Fruit fly (Drosophila melanogaster): Measurements from ENCODE around the gene dsb.

dsb gene

DNA sequence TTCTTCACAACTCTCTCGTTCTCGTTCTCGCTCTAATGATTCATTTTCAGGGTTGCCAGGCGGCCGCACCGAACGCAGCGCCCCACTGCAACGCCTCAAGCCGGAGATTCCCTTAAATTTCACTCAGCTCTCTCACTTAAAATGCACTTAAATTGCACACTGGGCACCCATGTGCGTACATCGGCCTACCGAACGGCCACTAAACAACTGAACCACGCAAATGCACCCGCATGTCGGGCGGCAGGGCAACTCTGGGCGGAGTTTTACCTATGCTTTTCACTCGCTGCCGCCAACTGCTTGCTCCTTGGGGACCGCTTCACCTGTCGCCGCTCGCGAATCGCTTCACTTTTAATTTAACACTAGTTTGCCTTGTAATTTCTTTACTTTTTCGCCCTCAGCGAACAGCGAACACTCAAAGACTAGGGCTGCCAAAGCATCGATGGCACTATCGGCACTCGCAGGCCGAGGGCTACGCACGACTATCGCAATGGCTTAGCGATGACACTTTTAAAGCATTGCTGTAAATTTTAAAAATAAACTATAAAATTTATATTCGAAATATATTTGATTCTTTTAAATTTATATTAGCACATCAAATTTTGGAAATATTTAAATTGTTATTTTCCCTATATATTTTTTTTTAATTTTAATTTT, 48.1 kb downstream of the dsb start, which contains the start of gene Rap1:
Rap1 (minus strand) TSS at position 446 of the 654 bp plus-strand sequence.
- TF ChIP-seq ey (GFP tag; optimal IDR thresholded peaks at IDR 0.05) = peak; percentile 36
- TF ChIP-seq foxo (GFP tag; optimal IDR thresholded peaks at IDR 0.05) = peak in 1 of 2 experiments; percentile 66
- peak; percentile 51 for TF ChIP-seq HLH106 (tag; optimal IDR thresholded peaks at IDR 0.05)
- peak; percentile 59 for TF ChIP-seq dmrt93B (GFP tag; optimal IDR thresholded peaks at IDR 0.05)
- no peak for TF ChIP-seq Rel (GFP tag; optimal IDR thresholded peaks at IDR 0.05)
- no peak for TF ChIP-seq Rel (tag; optimal IDR thresholded peaks at IDR 0.05)
- TF ChIP-seq CG9705 (GFP tag; optimal IDR thresholded peaks at IDR 0.05) = peak; percentile 46
- TF ChIP-seq Hr78 (GFP tag; optimal IDR thresholded peaks at IDR 0.05) = no peak
- peak; percentile 33 for TF ChIP-seq fru (GFP tag; optimal IDR thresholded peaks at IDR 0.05)
- TF ChIP-seq Sp1 (GFP tag; optimal IDR thresholded peaks at IDR 0.05) = peak; percentile 46
- peak; percentile 82 for TF ChIP-seq woc (GFP tag; optimal IDR thresholded peaks at IDR 0.05)
- TF ChIP-seq Myc (optimal IDR thresholded peaks at IDR 0.05) = no peak
- TF ChIP-seq Jra (GFP tag; optimal IDR thresholded peaks at IDR 0.05) = peak; percentile 60
- no peak for TF ChIP-seq tai (GFP tag; optimal IDR thresholded peaks at IDR 0.05)
- peak; percentile 88 for TF ChIP-seq Hr83 (GFP tag; optimal IDR thresholded peaks at IDR 0.05; ENCODE audit: poor library complexity, severe bottlenecking)
- TF ChIP-seq Hnf4 (GFP tag; optimal IDR thresholded peaks at IDR 0.05) = peak; percentile 35
- peak; percentile 48 for TF ChIP-seq rgr (GFP tag; optimal IDR thresholded peaks at IDR 0.05)
- TF ChIP-seq Abd-B (GFP tag; optimal IDR thresholded peaks at IDR 0.05) = no peak
- TF ChIP-seq br (GFP tag; optimal IDR thresholded peaks at IDR 0.05) = peak; percentile 27
- no peak for TF ChIP-seq CrebA (GFP tag; optimal IDR thresholded peaks at IDR 0.05; ENCODE audit: borderline replicate concordance)
- TF ChIP-seq sv (GFP tag; optimal IDR thresholded peaks at IDR 0.05) = peak; percentile 45
- TF ChIP-seq h (GFP tag; optimal IDR thresholded peaks at IDR 0.05) = peak; percentile 59

DNA sequence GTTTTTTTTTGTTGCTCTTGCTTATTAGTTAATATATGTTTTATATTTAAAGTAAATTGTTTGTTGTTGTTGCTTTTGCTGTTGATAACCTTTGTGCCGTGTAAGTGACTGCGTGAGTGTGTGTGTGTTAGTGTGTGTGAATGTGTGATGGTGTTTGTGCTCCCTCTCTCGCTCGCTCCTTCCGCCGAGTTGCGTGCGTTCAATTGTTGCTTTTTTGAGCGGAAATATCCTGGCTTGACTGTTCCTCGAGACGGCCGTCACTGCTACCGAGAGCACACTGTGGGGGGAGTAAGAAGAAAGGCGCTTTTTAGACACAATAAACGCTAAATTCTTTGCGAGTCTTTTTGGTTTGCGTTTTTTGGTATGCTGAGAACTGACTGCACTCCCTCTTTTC, 48.6 kb downstream of the dsb start:
- TF ChIP-seq Mio (GFP tag; optimal IDR thresholded peaks at IDR 0.05) (no peak), rgr (GFP tag; optimal IDR thresholded peaks at IDR 0.05) (no peak), psq (GFP tag; optimal IDR thresholded peaks at IDR 0.05) (no peak), Hr83 (GFP tag; optimal IDR thresholded peaks at IDR 0.05; ENCODE audit: poor library complexity, severe bottlenecking) (no peak), Hr78 (GFP tag; optimal IDR thresholded peaks at IDR 0.05) (no peak), Rel (GFP tag; optimal IDR thresholded peaks at IDR 0.05) (peak; percentile 5), Rel (tag; optimal IDR thresholded peaks at IDR 0.05) (peak; percentile 11), woc (GFP tag; optimal IDR thresholded peaks at IDR 0.05) (no peak), lola (GFP tag; optimal IDR thresholded peaks at IDR 0.05) (no peak), CG9705 (GFP tag; optimal IDR thresholded peaks at IDR 0.05) (no peak), N (GFP tag; optimal IDR thresholded peaks at IDR 0.05) (peak; percentile 81), dl (GFP tag; optimal IDR thresholded peaks at IDR 0.05; ENCODE audit: insufficient read depth in 1 of 2, partially characterized antibody in 2 of 2) (peak in 1 of 2 experiments; percentile 2), h (GFP tag; optimal IDR thresholded peaks at IDR 0.05) (no peak), jim (GFP tag; optimal IDR thresholded peaks at IDR 0.05) (no peak), brk (GFP tag; optimal IDR thresholded peaks at IDR 0.05) (no peak), Dif (GFP tag; optimal IDR thresholded peaks at IDR 0.05; ENCODE audit: partially characterized antibody) (no peak), Jra (GFP tag; optimal IDR thresholded peaks at IDR 0.05) (no peak), OdsH (GFP tag; optimal IDR thresholded peaks at IDR 0.05) (no peak), Myc (optimal IDR thresholded peaks at IDR 0.05) (no peak), pan (optimal IDR thresholded peaks at IDR 0.05) (no peak)

DNA sequence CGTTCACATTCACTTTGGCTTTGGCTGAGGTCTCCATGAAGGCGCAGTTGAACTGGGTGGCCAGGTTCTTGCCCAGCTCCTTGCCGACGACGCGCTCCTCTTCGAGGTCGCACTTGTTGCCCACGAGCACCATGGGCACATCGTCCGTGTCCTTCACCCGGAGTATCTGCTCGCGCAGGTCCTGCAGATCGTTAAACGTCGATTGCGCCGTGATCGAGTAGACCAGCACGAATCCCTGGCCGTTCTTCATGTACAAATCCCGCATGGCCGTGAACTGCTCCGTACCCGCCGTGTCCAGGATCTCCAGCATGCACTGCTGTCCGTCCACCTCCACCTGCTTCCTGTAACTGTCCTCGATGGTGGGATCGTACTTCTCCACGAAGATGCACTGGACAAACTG, 49.2 kb downstream of the dsb start:
- TF ChIP-seq h (GFP tag; optimal IDR thresholded peaks at IDR 0.05) = no peak
- no peak for TF ChIP-seq usp (GFP tag; optimal IDR thresholded peaks at IDR 0.05)
- TF ChIP-seq foxo (GFP tag; optimal IDR thresholded peaks at IDR 0.05) = no peak
- no peak for TF ChIP-seq fru (GFP tag; optimal IDR thresholded peaks at IDR 0.05)
- TF ChIP-seq Rel (GFP tag; optimal IDR thresholded peaks at IDR 0.05) = no peak
- no peak for TF ChIP-seq Rel (tag; optimal IDR thresholded peaks at IDR 0.05)
- TF ChIP-seq dmrt93B (GFP tag; optimal IDR thresholded peaks at IDR 0.05) = no peak
- no peak for TF ChIP-seq Jra (GFP tag; optimal IDR thresholded peaks at IDR 0.05)
- TF ChIP-seq ey (GFP tag; optimal IDR thresholded peaks at IDR 0.05) = no peak
- no peak for TF ChIP-seq sv (GFP tag; optimal IDR thresholded peaks at IDR 0.05)
- no peak for TF ChIP-seq Dfd (GFP tag; optimal IDR thresholded peaks at IDR 0.05)
- TF ChIP-seq CG9705 (GFP tag; optimal IDR thresholded peaks at IDR 0.05) = no peak
- TF ChIP-seq Vsx2 (GFP tag; optimal IDR thresholded peaks at IDR 0.05; ENCODE audit: partially characterized antibody) = no peak
- no peak for TF ChIP-seq lola (GFP tag; optimal IDR thresholded peaks at IDR 0.05)
- TF ChIP-seq CrebA (GFP tag; optimal IDR thresholded peaks at IDR 0.05; ENCODE audit: borderline replicate concordance) = no peak
- TF ChIP-seq Sp1 (GFP tag; optimal IDR thresholded peaks at IDR 0.05) = no peak
- no peak for TF ChIP-seq Myc (optimal IDR thresholded peaks at IDR 0.05)
- TF ChIP-seq Hr83 (GFP tag; optimal IDR thresholded peaks at IDR 0.05; ENCODE audit: poor library complexity, severe bottlenecking) = no peak
- no peak for TF ChIP-seq tai (GFP tag; optimal IDR thresholded peaks at IDR 0.05)
- TF ChIP-seq GATAd (GFP tag; optimal IDR thresholded peaks at IDR 0.05) = no peak
